Worm (Caenorhabditis elegans): ENCODE measurements around the gene Y32F6B.9.
"Not testable (repeated sequence)": the region's sequence is repeated elsewhere in the genome, so short reads cannot be mapped to it uniquely, and the experiment has no call there.

The Y32F6B.9 gene

DNA sequence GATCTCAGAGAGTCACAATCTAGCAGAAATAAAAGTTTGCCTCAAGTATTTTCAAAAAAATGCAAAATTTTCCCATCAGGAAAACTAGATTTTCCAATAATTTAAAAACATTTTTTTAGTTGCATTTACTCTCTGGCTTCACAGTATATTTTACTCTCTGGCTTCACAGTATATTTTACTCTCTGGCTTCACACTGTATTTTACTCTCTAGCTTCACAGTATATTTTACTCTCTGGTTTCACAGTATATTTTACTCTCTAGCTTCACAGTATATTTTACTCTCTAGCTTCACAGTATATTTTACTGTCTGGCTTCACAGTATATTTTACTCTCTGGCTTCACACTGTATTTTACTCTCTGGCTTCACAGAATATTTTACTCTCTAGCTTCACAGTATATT is 29.2 kb upstream of the Y32F6B.9 start:
- 0 out of 2 replicates have a peak, but pooled peaks have one; percentile 20 for TF ChIP-seq ceh-45 (GFP tag; IDR thresholded peaks at IDR 0.05)
- peak; percentile 56; the same call in 1 of the 2 replicates for TF ChIP-seq unc-3 (GFP tag; conservative IDR thresholded peaks at IDR 0.05)
- TF ChIP-seq unc-3 (tag; optimal IDR thresholded peaks at IDR 0.05): not testable (repeated sequence)

DNA sequence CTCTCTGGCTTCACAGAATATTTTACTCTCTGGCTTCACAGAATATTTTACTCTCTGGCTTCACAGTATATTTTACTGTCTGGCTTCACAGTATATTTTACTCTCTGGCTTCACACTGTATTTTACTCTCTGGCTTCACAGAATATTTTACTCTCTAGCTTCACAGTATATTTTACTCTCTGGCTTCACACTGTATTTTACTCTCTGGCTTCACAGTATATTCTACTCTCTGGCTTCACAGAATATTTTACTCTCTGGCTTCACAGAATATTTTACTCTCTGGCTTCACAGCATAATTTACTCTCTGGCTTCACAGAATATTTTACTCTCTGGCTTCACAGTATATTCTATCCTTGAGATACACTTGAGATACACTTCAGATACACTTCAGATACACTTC is 28.1 kb upstream of the Y32F6B.9 start:
- peak; percentile 66; the same call in 1 of the 2 replicates for TF ChIP-seq ceh-45 (GFP tag; IDR thresholded peaks at IDR 0.05)
- peak; percentile 73; the same call in 1 of the 2 replicates for TF ChIP-seq unc-3 (GFP tag; conservative IDR thresholded peaks at IDR 0.05)
- not testable (repeated sequence) for TF ChIP-seq unc-3 (tag; optimal IDR thresholded peaks at IDR 0.05)

DNA sequence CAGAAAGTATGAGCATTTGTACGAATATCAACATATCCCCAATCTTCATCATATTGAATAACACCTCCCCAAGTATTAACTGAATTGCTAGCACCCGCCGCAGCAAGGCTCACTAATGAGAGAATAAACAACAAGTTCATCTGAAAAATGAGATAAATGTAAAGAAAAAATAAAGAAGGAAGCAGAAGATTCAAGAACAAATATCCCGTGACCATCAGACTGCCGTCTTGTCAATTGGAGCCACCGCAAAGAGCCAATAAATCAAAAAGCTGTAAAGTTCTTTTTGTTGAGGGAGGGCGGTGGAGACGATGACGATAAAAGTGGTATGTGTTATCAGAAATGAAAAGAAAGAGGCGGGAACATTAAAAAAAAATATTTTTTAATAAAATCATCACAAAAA is 25.0 kb upstream of the Y32F6B.9 start, which contains the start of gene Y32F6A.5:
Gene Y32F6A.5 (minus strand): TSS at position 140 of the 400 bp plus-strand sequence.
- no peak for TF ChIP-seq fkh-6 (tag; optimal IDR thresholded peaks at IDR 0.05)
- TF ChIP-seq K09A11.1 (tag; optimal IDR thresholded peaks at IDR 0.05; ENCODE audit: insufficient read depth): no peak
- TF ChIP-seq elt-4 (tag; optimal IDR thresholded peaks at IDR 0.05): no peak
- no peak for TF ChIP-seq pax-1 (tag; optimal IDR thresholded peaks at IDR 0.05)
- no peak for TF ChIP-seq ceh-2 (tag; optimal IDR thresholded peaks at IDR 0.05)
- no peak for TF ChIP-seq ceh-24 (tag; optimal IDR thresholded peaks at IDR 0.05)

DNA sequence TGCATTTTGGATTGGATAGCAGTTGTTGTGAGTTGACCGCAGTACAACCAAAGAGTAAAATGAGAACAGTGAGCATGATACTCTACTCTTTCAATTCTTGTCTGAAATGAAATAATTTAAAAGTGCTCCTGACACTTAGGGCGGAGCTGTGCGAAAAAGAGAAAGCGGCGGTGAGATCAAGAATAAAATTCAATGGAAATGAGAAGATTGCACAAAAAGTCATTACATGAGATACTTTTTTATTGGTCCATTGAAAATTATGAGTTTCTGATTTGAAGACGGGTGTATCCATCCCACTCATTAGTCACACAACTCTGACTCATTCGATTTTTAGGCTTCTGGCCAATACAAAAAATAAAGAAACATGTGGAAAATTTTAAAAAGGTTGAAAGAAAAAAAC is 21.3 kb upstream of the Y32F6B.9 start, which contains the start of gene F22E12.1:
Gene F22E12.1 (minus strand): TSS at position 101 of the 400 bp plus-strand sequence.
- TF ChIP-seq ahr-1 (tag; optimal IDR thresholded peaks at IDR 0.05) (no peak), sox-2 (GFP tag; IDR thresholded peaks at IDR 0.05) (no peak), ceh-45 (GFP tag; IDR thresholded peaks at IDR 0.05) (no peak), odd-2 (tag; optimal IDR thresholded peaks at IDR 0.05) (no peak), ttx-3 (tag; optimal IDR thresholded peaks at IDR 0.05) (no peak), unc-55 (GFP tag; optimal IDR thresholded peaks at IDR 0.05) (no peak), pax-1 (tag; optimal IDR thresholded peaks at IDR 0.05) (no peak)

DNA sequence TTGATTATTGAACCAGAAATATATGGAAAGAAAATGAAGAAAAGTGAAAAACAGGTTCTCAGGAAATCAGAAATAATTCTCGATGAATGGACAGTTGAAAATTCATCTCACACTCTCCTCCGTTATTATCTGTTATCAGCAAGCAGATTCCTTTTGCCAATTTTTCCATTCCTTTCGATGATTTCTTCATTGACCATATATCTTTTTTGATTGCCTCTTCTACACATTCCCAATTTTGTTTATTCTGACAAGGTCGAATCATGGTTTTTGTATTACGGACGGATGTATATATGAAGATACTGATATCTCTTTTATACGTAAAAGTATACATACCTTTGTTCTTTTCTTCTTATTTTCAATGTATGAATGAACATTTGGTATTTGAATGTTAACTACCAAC is 17.8 kb upstream of the Y32F6B.9 start:
- no peak for TF ChIP-seq hlh-30 (tag; optimal IDR thresholded peaks at IDR 0.05; ENCODE audit: insufficient read depth)
- TF ChIP-seq sdc-2 (tag; optimal IDR thresholded peaks at IDR 0.05): no peak
- TF ChIP-seq tbx-7 (tag; optimal IDR thresholded peaks at IDR 0.05): no peak
- TF ChIP-seq ahr-1 (tag; optimal IDR thresholded peaks at IDR 0.05): no peak
- no peak for TF ChIP-seq T23F11.4 (GFP tag; optimal IDR thresholded peaks at IDR 0.05)

DNA sequence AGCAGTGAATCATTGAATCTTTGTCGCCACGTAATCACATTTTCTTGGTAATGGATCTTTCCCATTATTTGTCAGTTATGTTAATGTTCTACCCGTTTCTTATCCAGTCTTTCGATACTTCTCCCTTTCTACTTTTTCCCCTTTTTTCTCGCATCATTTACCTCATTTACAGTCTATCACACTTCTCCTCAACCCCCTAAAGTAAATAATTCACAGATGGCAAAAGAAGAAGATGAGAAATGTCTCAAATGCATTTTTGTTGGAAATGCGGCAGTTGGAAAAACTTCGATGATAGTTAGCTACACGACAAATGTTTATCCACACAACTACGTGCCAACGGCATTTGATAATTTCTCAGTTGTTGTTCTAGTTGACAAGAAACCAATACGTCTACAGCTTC is 16.4 kb upstream of the Y32F6B.9 start, which contains the start of gene chw-1:
Gene chw-1 (plus strand): TSS at position 217 of the 400 bp plus-strand sequence.
- TF ChIP-seq unc-86 (tag; optimal IDR thresholded peaks at IDR 0.05) (no peak), ama-1 (optimal IDR thresholded peaks at IDR 0.05) (no peak)

DNA sequence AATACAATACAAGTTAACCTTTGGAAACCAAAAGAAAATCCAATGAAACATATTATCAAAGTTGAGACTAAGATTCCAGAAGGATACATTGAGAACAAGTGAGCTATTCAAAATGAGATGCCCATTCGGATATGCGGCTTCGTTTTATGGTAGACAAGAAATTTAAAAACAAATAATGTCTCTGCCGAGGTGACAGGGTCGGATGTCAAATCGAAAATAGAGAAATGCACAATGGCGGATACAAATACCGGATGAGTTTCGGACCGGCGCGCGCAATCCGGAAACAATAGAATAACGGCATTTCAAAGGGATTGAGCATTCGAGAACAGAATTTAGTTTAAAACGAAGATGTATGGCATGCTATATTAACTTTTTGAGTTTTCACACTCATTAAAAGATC is 15.2 kb upstream of the Y32F6B.9 start, which contains the start of gene F22E12.3:
Gene F22E12.3 (minus strand): TSS at position 101 of the 400 bp plus-strand sequence.
- TF ChIP-seq mec-3 (tag; optimal IDR thresholded peaks at IDR 0.05; ENCODE audit: borderline replicate concordance) (no peak), hlh-13 (GFP tag; optimal IDR thresholded peaks at IDR 0.05) (no peak), hlh-6 (tag; optimal IDR thresholded peaks at IDR 0.05) (no peak), K09A11.1 (tag; optimal IDR thresholded peaks at IDR 0.05; ENCODE audit: insufficient read depth) (no peak), ceh-31 (tag; optimal IDR thresholded peaks at IDR 0.05) (no peak), lin-11 (tag; optimal IDR thresholded peaks at IDR 0.05) (no peak), pros-1 (tag; optimal IDR thresholded peaks at IDR 0.05) (no peak), ama-1 (optimal IDR thresholded peaks at IDR 0.05) (no peak), dmd-4 (tag; optimal IDR thresholded peaks at IDR 0.05; ENCODE audit: borderline replicate concordance) (no peak), ceh-22 (tag; optimal IDR thresholded peaks at IDR 0.05) (no peak), pax-1 (tag; optimal IDR thresholded peaks at IDR 0.05) (no peak), ets-4 (tag; optimal IDR thresholded peaks at IDR 0.05) (no peak), lim-6 (tag; optimal IDR thresholded peaks at IDR 0.05) (no peak), odd-2 (tag; optimal IDR thresholded peaks at IDR 0.05) (no peak), pha-2 (tag; optimal IDR thresholded peaks at IDR 0.05) (no peak), C38D4.7 (GFP tag; optimal IDR thresholded peaks at IDR 0.05) (no peak)
